Fruit fly (Drosophila melanogaster) whole organism, pupa: ENCODE measurements around the gene CG31262.

Experiments used
- CG15710 ChIP-seq: fragments of 200-800 bp; sonication (Bioruptor generic); optimal IDR thresholded peaks from 2 replicates; lab custom pipeline; 2018; ENCODE audit warnings: missing biosample characterization, mild to moderate bottlenecking, missing genetic modification characterization, moderate library complexity
- EcR ChIP-seq: fragments of 200-800 bp; sonication (Bioruptor generic); optimal IDR thresholded peaks from 3 replicates; lab custom pipeline; 2019; ENCODE audit warnings: missing biosample characterization, missing genetic modification characterization, mild to moderate bottlenecking, moderate library complexity, missing genetic modification reagents
- gl ChIP-seq: fragments of 200-800 bp; sonication (Bioruptor generic); optimal IDR thresholded peaks from 2 replicates; lab custom pipeline; 2018; ENCODE audit warnings: missing biosample characterization, mild to moderate bottlenecking, missing genetic modification characterization
- rn ChIP-seq: fragments of 200-800 bp; sonication (Bioruptor generic); IDR thresholded peaks from 2 replicates; pipeline ENCODE4 v1.3.6; 2022; ENCODE audit warnings: missing biosample characterization, missing genetic modification characterization

- TF ChIP-seq EcR (GFP tag; lab: Kevin White, UChicago) = no peak
- TF ChIP-seq rn (GFP tag; lab: Robert Waterston, UW) = no peak
- TF ChIP-seq gl (tag; lab: Kevin White, UChicago) = no peak
- TF ChIP-seq CG15710 = no peak
These were observed 28.4 kb upstream of the CG31262 start for dm6 chr3R:17251271-17251670.
